Worm (Caenorhabditis elegans) whole organism, midembryonic: ENCODE results near the gene C25F6.6.

Experiments used
- T22C8.4 ChIP-seq: fragments of 200-800 bp; sonication (Bioruptor generic); IDR thresholded peaks from 2 replicates; pipeline ENCODE4 v1.3.6; 2022; ENCODE audit warnings: missing genetic modification characterization, missing compliant biosample characterization
- cog-1 ChIP-seq: sonication (generic microtip); optimal IDR thresholded peaks from 2 replicates; lab custom pipeline; 2016; ENCODE audit warnings: missing genetic modification characterization, missing compliant biosample characterization
- flt-1 ChIP-seq: fragments of 200-800 bp; sonication (Bioruptor generic); IDR thresholded peaks from 2 replicates; pipeline ENCODE4 v1.3.6; 2022; ENCODE audit warnings: missing genetic modification characterization, missing compliant biosample characterization
- klf-2 ChIP-seq: fragments of 200-800 bp; sonication (Bioruptor generic); conservative IDR thresholded peaks from 2 replicates; pipeline ENCODE4 v1.3.6; 2022; ENCODE audit warnings: missing genetic modification reagents, missing genetic modification characterization, missing compliant biosample characterization
- med-1 ChIP-seq: sonication (generic microtip); optimal IDR thresholded peaks from 2 replicates; lab custom pipeline; 2017; ENCODE audit warnings: missing genetic modification characterization, mild to moderate bottlenecking, missing compliant biosample characterization, antibody characterized with exemption, missing genetic modification reagents; ENCODE audit not compliant: insufficient read depth
- ref-1 ChIP-seq: fragments of 200-800 bp; sonication (Bioruptor generic); conservative IDR thresholded peaks from 2 replicates; pipeline ENCODE4 v1.3.6; 2022; ENCODE audit warnings: missing genetic modification reagents, missing genetic modification characterization, missing compliant biosample characterization
- tab-1 ChIP-seq: fragments of 200-800 bp; sonication (Bioruptor generic); IDR thresholded peaks from 2 replicates; pipeline ENCODE4 v1.3.6; 2022; ENCODE audit warnings: missing genetic modification characterization, missing compliant biosample characterization
- ztf-23 ChIP-seq: fragments of 200-800 bp; sonication (Bioruptor generic); IDR thresholded peaks from 2 replicates; pipeline ENCODE4 v1.3.6; 2022; ENCODE audit warnings: missing genetic modification reagents, missing genetic modification characterization, missing compliant biosample characterization
- ztf-29 ChIP-seq: fragments of 200-800 bp; sonication (Bioruptor generic); IDR thresholded peaks from 2 replicates; pipeline ENCODE4 v1.3.6; 2022; ENCODE audit warnings: missing genetic modification reagents, missing genetic modification characterization, missing compliant biosample characterization

C25F6.6 gene

DNA sequence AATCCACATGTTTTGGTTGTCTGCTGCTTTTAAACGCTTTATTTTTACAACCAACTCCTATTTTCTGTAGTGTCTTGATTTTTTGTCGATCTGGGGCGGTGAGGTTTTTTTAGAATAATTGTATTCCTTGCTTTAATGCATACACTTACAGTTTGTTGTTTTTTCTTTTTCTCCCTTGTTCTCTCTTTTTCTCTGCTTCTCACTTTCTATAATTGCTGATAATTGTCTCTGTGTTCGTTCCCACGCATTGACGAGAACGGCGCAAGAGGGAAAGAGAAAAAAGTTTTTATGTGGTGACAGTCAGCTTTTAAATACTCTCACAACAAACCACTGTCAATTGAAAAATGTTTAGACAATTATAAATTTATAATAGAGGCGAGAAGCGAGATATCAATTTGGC lies 8.1 kb upstream of the C25F6.6 start:
- TF ChIP-seq med-1 (no peak), T22C8.4 (GFP tag; lab: Robert Waterston, UW) (no peak), cog-1 (tag; lab: Kevin White, UChicago) (no peak), klf-2 (no peak), tab-1 (GFP tag; lab: Robert Waterston, UW) (no peak), ref-1 (GFP tag; lab: Robert Waterston, UW) (no peak), ztf-23 (no peak), flt-1 (GFP tag; lab: Robert Waterston, UW) (no peak), ztf-29 (GFP tag; lab: Robert Waterston, UW) (no peak)

- TF ChIP-seq ztf-29 (GFP tag; lab: Robert Waterston, UW), result no peak
- no peak for TF ChIP-seq klf-2
- no peak for TF ChIP-seq tab-1 (GFP tag; lab: Robert Waterston, UW)
- no peak for TF ChIP-seq flt-1 (GFP tag; lab: Robert Waterston, UW)
- no peak for TF ChIP-seq T22C8.4 (GFP tag; lab: Robert Waterston, UW)
- TF ChIP-seq med-1, result no peak
- TF ChIP-seq ref-1 (GFP tag; lab: Robert Waterston, UW), result no peak
- TF ChIP-seq ztf-23, result no peak
- TF ChIP-seq cog-1 (tag; lab: Kevin White, UChicago), result no peak
These were observed 7.4 kb upstream of the C25F6.6 start for ce11 chrX:5458043-5458442.

DNA sequence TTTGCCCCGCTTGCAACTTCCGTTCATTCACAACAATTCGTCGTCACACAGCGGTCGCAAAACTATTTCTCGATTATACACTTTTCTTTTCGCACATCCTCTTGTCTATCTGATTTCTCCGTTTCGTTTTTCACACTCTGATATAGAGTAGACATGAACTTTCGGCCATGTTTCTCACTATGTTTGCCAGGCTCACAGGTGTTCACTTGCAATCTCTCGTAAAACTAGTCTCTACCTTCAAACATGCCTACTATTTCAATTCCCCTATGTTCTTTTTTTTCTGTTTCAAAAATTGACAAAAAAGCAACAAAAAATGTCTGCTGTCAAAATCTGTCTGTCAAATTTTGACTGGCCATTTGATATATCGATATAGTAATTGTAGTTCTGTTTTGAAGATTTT lies 6.6 kb upstream of the C25F6.6 start:
- TF ChIP-seq T22C8.4 (GFP tag; lab: Robert Waterston, UW), result no peak
- TF ChIP-seq ref-1 (GFP tag; lab: Robert Waterston, UW), result no peak
- no peak for TF ChIP-seq flt-1 (GFP tag; lab: Robert Waterston, UW)
- TF ChIP-seq ztf-29 (GFP tag; lab: Robert Waterston, UW), result no peak
- TF ChIP-seq cog-1 (tag; lab: Kevin White, UChicago), result no peak
- no peak for TF ChIP-seq klf-2
- no peak for TF ChIP-seq med-1
- no peak for TF ChIP-seq tab-1 (GFP tag; lab: Robert Waterston, UW)
- no peak for TF ChIP-seq ztf-23

ce11 chrX:5455107-5455506 lies 4.5 kb upstream of the C25F6.6 start:
- TF ChIP-seq cog-1 (tag; lab: Kevin White, UChicago) (no peak), med-1 (no peak), klf-2 (no peak), ref-1 (GFP tag; lab: Robert Waterston, UW) (no peak), ztf-23 (no peak), tab-1 (GFP tag; lab: Robert Waterston, UW) (no peak), T22C8.4 (GFP tag; lab: Robert Waterston, UW) (no peak), ztf-29 (GFP tag; lab: Robert Waterston, UW) (no peak), flt-1 (GFP tag; lab: Robert Waterston, UW) (no peak)

DNA sequence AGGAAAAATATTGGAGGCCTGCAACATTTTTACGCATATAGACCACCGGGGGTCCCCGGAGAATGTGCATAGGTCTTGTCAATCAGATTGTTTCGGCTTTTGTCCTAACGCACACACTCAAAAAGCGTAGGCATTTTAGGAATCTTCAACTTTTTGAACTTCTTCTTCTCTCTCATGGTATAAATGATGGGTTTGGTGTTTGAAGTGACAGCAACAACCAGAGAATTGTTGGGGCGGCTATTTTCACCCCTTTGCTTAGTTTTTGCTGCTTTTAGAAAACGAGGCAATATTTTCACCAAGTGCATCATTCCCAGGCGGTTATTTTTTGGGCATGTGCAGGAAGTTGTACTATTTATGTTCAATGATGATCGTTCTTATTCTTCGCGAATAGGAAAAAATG lies 1.1 kb upstream of the C25F6.6 start:
- TF ChIP-seq klf-2 (no peak), ref-1 (GFP tag; lab: Robert Waterston, UW) (no peak), med-1 (no peak), flt-1 (GFP tag; lab: Robert Waterston, UW) (no peak), ztf-29 (GFP tag; lab: Robert Waterston, UW) (no peak), cog-1 (tag; lab: Kevin White, UChicago) (no peak), ztf-23 (no peak), tab-1 (GFP tag; lab: Robert Waterston, UW) (no peak)

DNA sequence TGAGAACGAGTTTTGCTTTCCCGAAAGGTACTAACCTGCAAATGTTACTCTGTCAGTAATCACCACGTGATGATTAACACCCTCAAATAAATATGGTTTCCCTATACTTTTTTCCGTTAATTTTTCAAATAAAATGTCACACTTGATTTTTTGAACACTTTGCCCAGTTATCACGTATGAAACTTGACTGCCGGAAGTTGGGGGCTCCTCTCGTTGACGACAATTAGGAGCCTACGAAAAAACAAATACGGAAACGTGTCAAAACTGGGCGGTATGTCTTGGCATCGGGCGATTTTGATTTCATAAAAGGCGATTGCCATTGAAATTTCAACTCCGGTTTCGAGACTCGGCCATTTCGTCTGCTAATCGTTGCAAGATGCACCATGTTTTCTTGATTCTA lies 2.7 kb downstream of the C25F6.6 start, which contains the start of gene C25F6.8:
Gene C25F6.8, plus strand, starts transcription at position 301 of the 400 bp plus-strand sequence.
- no peak for TF ChIP-seq T22C8.4 (GFP tag; lab: Robert Waterston, UW)
- TF ChIP-seq ztf-29 (GFP tag; lab: Robert Waterston, UW), result no peak
- TF ChIP-seq tab-1 (GFP tag; lab: Robert Waterston, UW), result no peak
- no peak for TF ChIP-seq ref-1 (GFP tag; lab: Robert Waterston, UW)
- TF ChIP-seq klf-2, result no peak
- TF ChIP-seq cog-1 (tag; lab: Kevin White, UChicago), result no peak
- TF ChIP-seq med-1, result no peak
- TF ChIP-seq flt-1 (GFP tag; lab: Robert Waterston, UW), result no peak
- TF ChIP-seq ztf-23, result no peak

DNA sequence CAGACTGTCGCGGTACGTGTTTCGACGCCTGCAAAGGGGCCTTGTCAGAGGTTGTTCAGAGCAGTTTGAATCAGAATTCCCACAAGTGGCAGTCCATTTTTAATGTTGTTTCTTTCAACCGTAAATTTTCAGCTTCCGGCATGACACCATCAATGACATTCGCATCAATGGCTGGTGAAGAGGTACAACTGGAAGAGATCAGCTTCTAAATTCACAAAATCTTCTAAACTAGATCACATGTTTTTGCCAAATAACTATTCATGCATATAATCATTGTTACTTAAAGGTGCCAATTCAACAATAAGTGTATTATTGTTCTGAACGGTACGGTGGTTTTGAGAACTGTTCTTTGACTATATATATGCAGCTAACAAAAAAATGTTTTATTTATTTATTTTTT lies 3.2 kb downstream of the C25F6.6 start:
- no peak for TF ChIP-seq med-1
- TF ChIP-seq flt-1 (GFP tag; lab: Robert Waterston, UW), result no peak
- no peak for TF ChIP-seq ztf-29 (GFP tag; lab: Robert Waterston, UW)
- TF ChIP-seq T22C8.4 (GFP tag; lab: Robert Waterston, UW), result no peak

ce11 chrX:5444863-5445262 lies 5.8 kb downstream of the C25F6.6 start, which contains the start of gene itm-2:
TSS of gene itm-2 (plus strand) at chrX:5445163.
- no peak for TF ChIP-seq cog-1 (tag; lab: Kevin White, UChicago)
- no peak for TF ChIP-seq ztf-23
- TF ChIP-seq klf-2, result no peak
- no peak for TF ChIP-seq flt-1 (GFP tag; lab: Robert Waterston, UW)
- TF ChIP-seq med-1, result no peak
- TF ChIP-seq tab-1 (GFP tag; lab: Robert Waterston, UW), result no peak
- no peak for TF ChIP-seq ref-1 (GFP tag; lab: Robert Waterston, UW)
- no peak for TF ChIP-seq ztf-29 (GFP tag; lab: Robert Waterston, UW)
- TF ChIP-seq T22C8.4 (GFP tag; lab: Robert Waterston, UW), result no peak

ce11 chrX:5433912-5434311 lies 16.7 kb downstream of the C25F6.6 start:
- TF ChIP-seq klf-2, result no peak
- TF ChIP-seq ref-1 (GFP tag; lab: Robert Waterston, UW), result no peak
- TF ChIP-seq ztf-23, result no peak
- TF ChIP-seq ztf-29 (GFP tag; lab: Robert Waterston, UW), result no peak
- no peak for TF ChIP-seq tab-1 (GFP tag; lab: Robert Waterston, UW)
- no peak for TF ChIP-seq cog-1 (tag; lab: Kevin White, UChicago)
- TF ChIP-seq flt-1 (GFP tag; lab: Robert Waterston, UW), result no peak
- no peak for TF ChIP-seq T22C8.4 (GFP tag; lab: Robert Waterston, UW)
- TF ChIP-seq med-1, result no peak

DNA sequence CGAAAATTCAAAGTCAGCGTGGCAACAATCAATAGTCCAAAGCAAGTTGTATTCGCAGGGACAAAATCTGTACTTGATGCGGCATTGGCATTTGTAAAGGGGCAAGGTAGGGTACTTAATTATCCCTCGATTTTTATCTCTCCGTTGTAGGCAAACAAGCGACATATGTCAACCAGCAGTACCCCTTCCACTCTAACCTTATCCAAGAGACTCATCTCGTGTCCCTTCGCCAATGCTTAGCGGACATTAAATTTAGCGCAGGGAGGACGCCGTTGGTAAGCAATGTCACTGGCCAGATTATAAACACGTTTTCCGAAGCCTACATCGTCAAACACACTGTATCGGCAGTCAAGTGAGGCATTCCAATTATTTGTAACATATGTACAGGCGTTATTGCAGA lies 21.3 kb downstream of the C25F6.6 start:
- TF ChIP-seq ztf-23 (peak; percentile 91), T22C8.4 (GFP tag; lab: Robert Waterston, UW) (peak; percentile 67; the same call in 1 of the 2 replicates), tab-1 (GFP tag; lab: Robert Waterston, UW) (peak; percentile 83), ref-1 (GFP tag; lab: Robert Waterston, UW) (0 out of 2 replicates have a peak, but pooled peaks have one; percentile 23), cog-1 (tag; lab: Kevin White, UChicago) (peak; percentile 96), ztf-29 (GFP tag; lab: Robert Waterston, UW) (peak; percentile 76), med-1 (peak; percentile 61), klf-2 (peak; percentile 61), flt-1 (GFP tag; lab: Robert Waterston, UW) (no peak; the same call in none of the 2 replicates)
